Comparison of ENCODE assay signal across 4 worm cellular contexts in genomic region chrIV:9121545-9121944, ce11.
TF ChIP-seq lines count a peak whose summit lies in the region.

No protein-coding gene starts in this region.

TF ChIP-seq in whole organism, L1 larva, 84 proteins besides CTCF, POLR2A, EP300 and RAD21 (continued from another document and continues in another):
- TF ChIP-seq nhr-71 (tag; optimal IDR thresholded peaks at IDR 0.05; lab: Kevin White, UChicago), result peak; percentile 77
- TF ChIP-seq vab-15 (tag; optimal IDR thresholded peaks at IDR 0.05; lab: Kevin White, UChicago), result no peak
- no peak for TF ChIP-seq unc-86 (tag; optimal IDR thresholded peaks at IDR 0.05; lab: Kevin White, UChicago)
- TF ChIP-seq lsy-2 (tag; optimal IDR thresholded peaks at IDR 0.05; lab: Kevin White, UChicago), result peak; percentile 27 to 64
- TF ChIP-seq elt-2 (tag; optimal IDR thresholded peaks at IDR 0.05; lab: Kevin White, UChicago), result no peak
- no peak for TF ChIP-seq snpc-4 (tag; optimal IDR thresholded peaks at IDR 0.05; lab: Kevin White, UChicago)
- TF ChIP-seq lir-3 (tag; optimal IDR thresholded peaks at IDR 0.05; lab: Kevin White, UChicago; ENCODE audit: poor library complexity), result no peak
- TF ChIP-seq zag-1 (tag; optimal IDR thresholded peaks at IDR 0.05; lab: Kevin White, UChicago), result no peak
- TF ChIP-seq nhr-28 (tag; optimal IDR thresholded peaks at IDR 0.05; lab: Kevin White, UChicago), result no peak
- no peak for TF ChIP-seq sptf-1 (tag; optimal IDR thresholded peaks at IDR 0.05; lab: Kevin White, UChicago)
- no peak for TF ChIP-seq ceh-88 (GFP tag; IDR thresholded peaks at IDR 0.05; lab: Robert Waterston, UW)
- peak; percentile 37 for TF ChIP-seq xbp-1 (tag; optimal IDR thresholded peaks at IDR 0.05; lab: Kevin White, UChicago)
- TF ChIP-seq ceh-90 (tag; optimal IDR thresholded peaks at IDR 0.05; lab: Kevin White, UChicago), result no peak
- no peak for TF ChIP-seq sup-37 (GFP tag; optimal IDR thresholded peaks at IDR 0.05; lab: Kevin White, UChicago)
- peak; percentile 5 for TF ChIP-seq nhr-237 (tag; optimal IDR thresholded peaks at IDR 0.05; lab: Kevin White, UChicago)
- no peak for TF ChIP-seq F16B12.6 (tag; optimal IDR thresholded peaks at IDR 0.05; lab: Kevin White, UChicago)
- no peak for TF ChIP-seq aly-2 (tag; optimal IDR thresholded peaks at IDR 0.05; lab: Kevin White, UChicago)
- TF ChIP-seq mef-2 (tag; optimal IDR thresholded peaks at IDR 0.05; lab: Kevin White, UChicago), result no peak
- TF ChIP-seq fos-1 (tag; optimal IDR thresholded peaks at IDR 0.05; lab: Kevin White, UChicago), result peak; percentile 17
- TF ChIP-seq unc-130 (tag; optimal IDR thresholded peaks at IDR 0.05; lab: Kevin White, UChicago), result no peak
- peak; percentile 57 for TF ChIP-seq rnt-1 (tag; optimal IDR thresholded peaks at IDR 0.05; lab: Kevin White, UChicago)
- peak in 2 of 3 experiments; percentile 8 to 25 for TF ChIP-seq ceh-82 (tag; optimal IDR thresholded peaks at IDR 0.05; lab: Kevin White, UChicago)
- TF ChIP-seq lin-39 (tag; optimal IDR thresholded peaks at IDR 0.05; lab: Kevin White, UChicago), result no peak
- TF ChIP-seq pqm-1 (tag; optimal IDR thresholded peaks at IDR 0.05; lab: Kevin White, UChicago), result no peak
- TF ChIP-seq fkh-8 (tag; optimal IDR thresholded peaks at IDR 0.05; lab: Kevin White, UChicago), result no peak
- no peak for TF ChIP-seq fkh-4 (tag; optimal IDR thresholded peaks at IDR 0.05; lab: Kevin White, UChicago; ENCODE audit: borderline replicate concordance)
- peak; percentile 48 for TF ChIP-seq swsn-7 (tag; optimal IDR thresholded peaks at IDR 0.05; lab: Kevin White, UChicago)
- peak; percentile 72 for TF ChIP-seq mep-1 (tag; optimal IDR thresholded peaks at IDR 0.05; lab: Kevin White, UChicago)
- no peak for TF ChIP-seq irx-1 (tag; optimal IDR thresholded peaks at IDR 0.05; lab: Kevin White, UChicago)
- no peak for TF ChIP-seq nhr-12 (tag; optimal IDR thresholded peaks at IDR 0.05; lab: Kevin White, UChicago)
- no peak for TF ChIP-seq ces-1 (GFP tag; optimal IDR thresholded peaks at IDR 0.05; lab: Kevin White, UChicago)
- TF ChIP-seq Y116A8C.19 (tag; optimal IDR thresholded peaks at IDR 0.05; lab: Kevin White, UChicago; ENCODE audit: borderline replicate concordance), result no peak
- no peak for TF ChIP-seq mab-9 (GFP tag; IDR thresholded peaks at IDR 0.05; lab: Robert Waterston, UW)
- no peak for TF ChIP-seq alr-1 (tag; optimal IDR thresholded peaks at IDR 0.05; lab: Kevin White, UChicago; ENCODE audit: borderline replicate concordance)

TF ChIP-seq in whole organism, L2 larva, 48 proteins besides CTCF, POLR2A, EP300 and RAD21 (continued from another document):
- TF ChIP-seq blmp-1 (tag; optimal IDR thresholded peaks at IDR 0.05; lab: Kevin White, UChicago; ENCODE audit: insufficient read depth) (peak; percentile 48), nhr-25 (tag; optimal IDR thresholded peaks at IDR 0.05; lab: Kevin White, UChicago) (peak; percentile 49), alr-1 (tag; optimal IDR thresholded peaks at IDR 0.05; lab: Kevin White, UChicago) (no peak), nhr-129 (tag; optimal IDR thresholded peaks at IDR 0.05; lab: Kevin White, UChicago) (peak; percentile 77), fos-1 (tag; optimal IDR thresholded peaks at IDR 0.05; lab: Kevin White, UChicago) (peak; percentile 69)

TF ChIP-seq in whole organism, L3 larva, 47 proteins besides CTCF, POLR2A, EP300 and RAD21 (continued from another document):
- TF ChIP-seq unc-39 (tag; optimal IDR thresholded peaks at IDR 0.05; lab: Kevin White, UChicago) (no peak), nhr-11 (tag; optimal IDR thresholded peaks at IDR 0.05; lab: Kevin White, UChicago) (no peak), zag-1 (tag; optimal IDR thresholded peaks at IDR 0.05; lab: Kevin White, UChicago) (no peak), ZK546.5 (tag; optimal IDR thresholded peaks at IDR 0.05; lab: Kevin White, UChicago) (no peak), pqm-1 (tag; optimal IDR thresholded peaks at IDR 0.05; lab: Kevin White, UChicago) (no peak), fkh-2 (tag; optimal IDR thresholded peaks at IDR 0.05; lab: Kevin White, UChicago) (no peak), fkh-10 (GFP tag; optimal IDR thresholded peaks at IDR 0.05; lab: Kevin White, UChicago) (no peak), ceh-82 (tag; optimal IDR thresholded peaks at IDR 0.05; lab: Kevin White, UChicago) (no peak), ceh-28 (tag; optimal IDR thresholded peaks at IDR 0.05; lab: Kevin White, UChicago) (no peak), pha-4 (tag; optimal IDR thresholded peaks at IDR 0.05; lab: Kevin White, UChicago) (peak; percentile 4), elt-3 (tag; optimal IDR thresholded peaks at IDR 0.05; lab: Kevin White, UChicago) (peak in 1 of 3 experiments; percentile 29), nhr-12 (tag; optimal IDR thresholded peaks at IDR 0.05; lab: Kevin White, UChicago) (no peak), ama-1 (optimal IDR thresholded peaks at IDR 0.05; lab: Kevin White, UChicago) (no peak), lin-39 (tag; optimal IDR thresholded peaks at IDR 0.05; lab: Kevin White, UChicago) (no peak), nhr-237 (tag; optimal IDR thresholded peaks at IDR 0.05; lab: Kevin White, UChicago) (no peak), unc-62 (GFP tag; optimal IDR thresholded peaks at IDR 0.05; lab: Kevin White, UChicago) (no peak), elt-1 (tag; optimal IDR thresholded peaks at IDR 0.05; lab: Kevin White, UChicago) (no peak), egl-27 (tag; optimal IDR thresholded peaks at IDR 0.05; lab: Kevin White, UChicago) (no peak), mml-1 (tag; optimal IDR thresholded peaks at IDR 0.05; lab: Kevin White, UChicago) (no peak), lsy-12 (tag; optimal IDR thresholded peaks at IDR 0.05; lab: Kevin White, UChicago) (no peak), daf-12 (tag; optimal IDR thresholded peaks at IDR 0.05; lab: Kevin White, UChicago) (no peak), nhr-28 (tag; optimal IDR thresholded peaks at IDR 0.05; lab: Kevin White, UChicago) (no peak), ceh-9 (tag; optimal IDR thresholded peaks at IDR 0.05; lab: Kevin White, UChicago) (no peak), fos-1 (tag; optimal IDR thresholded peaks at IDR 0.05; lab: Kevin White, UChicago) (no peak), egl-5 (tag; optimal IDR thresholded peaks at IDR 0.05; lab: Kevin White, UChicago) (peak; percentile 9), hmg-11 (tag; optimal IDR thresholded peaks at IDR 0.05; lab: Kevin White, UChicago) (peak; percentile 31), sea-2 (GFP tag; optimal IDR thresholded peaks at IDR 0.05; lab: Kevin White, UChicago) (no peak), ceh-16 (tag; optimal IDR thresholded peaks at IDR 0.05; lab: Kevin White, UChicago) (no peak), ztf-11 (tag; optimal IDR thresholded peaks at IDR 0.05; lab: Kevin White, UChicago) (no peak), jun-1 (tag; optimal IDR thresholded peaks at IDR 0.05; lab: Kevin White, UChicago) (peak; percentile 36), nfya-1 (tag; optimal IDR thresholded peaks at IDR 0.05; lab: Kevin White, UChicago; ENCODE audit: insufficient read depth) (peak; percentile 46), mdl-1 (tag; optimal IDR thresholded peaks at IDR 0.05; lab: Kevin White, UChicago) (peak; percentile 42), skn-1 (tag; optimal IDR thresholded peaks at IDR 0.05; lab: Kevin White, UChicago) (no peak)

TF ChIP-seq in whole organism, L4 larva, 104 proteins besides CTCF, POLR2A, EP300 and RAD21 (continued from another document):
- TF ChIP-seq nhr-237 (tag; optimal IDR thresholded peaks at IDR 0.05; lab: Kevin White, UChicago) (no peak), hmg-1.1 (GFP tag; IDR thresholded peaks at IDR 0.05; lab: Robert Waterston, UW) (0 out of 2 replicates have a peak, but pooled peaks have one; percentile 41), gei-8 (GFP tag; optimal IDR thresholded peaks at IDR 0.05; lab: Kevin White, UChicago) (no peak), F37D6.2 (tag; optimal IDR thresholded peaks at IDR 0.05; lab: Kevin White, UChicago) (no peak), mxl-3 (GFP tag; optimal IDR thresholded peaks at IDR 0.05; lab: Kevin White, UChicago) (peak; percentile 67), lsy-2 (tag; optimal IDR thresholded peaks at IDR 0.05; lab: Kevin White, UChicago) (no peak), snpc-4 (tag; optimal IDR thresholded peaks at IDR 0.05; lab: Kevin White, UChicago) (no peak), unc-130 (GFP tag; optimal IDR thresholded peaks at IDR 0.05; lab: Kevin White, UChicago) (no peak), lin-39 (tag; optimal IDR thresholded peaks at IDR 0.05; lab: Kevin White, UChicago) (no peak), nhr-25 (tag; optimal IDR thresholded peaks at IDR 0.05; lab: Kevin White, UChicago; ENCODE audit: borderline replicate concordance, insufficient read depth) (peak; percentile 51), pqm-1 (tag; optimal IDR thresholded peaks at IDR 0.05; lab: Kevin White, UChicago) (no peak), mep-1 (tag; optimal IDR thresholded peaks at IDR 0.05; lab: Kevin White, UChicago) (peak; percentile 58), ztf-11 (tag; optimal IDR thresholded peaks at IDR 0.05; lab: Kevin White, UChicago) (no peak), mdt-29 (GFP tag; IDR thresholded peaks at IDR 0.05; lab: Robert Waterston, UW) (no peak), hlh-30 (tag; optimal IDR thresholded peaks at IDR 0.05; lab: Kevin White, UChicago; ENCODE audit: insufficient read depth) (peak; percentile 72), zip-2 (tag; optimal IDR thresholded peaks at IDR 0.05; lab: Kevin White, UChicago) (no peak), lim-7 (GFP tag; IDR thresholded peaks at IDR 0.05; lab: Robert Waterston, UW) (no peak), dmd-6 (GFP tag; IDR thresholded peaks at IDR 0.05; lab: Robert Waterston, UW) (no peak), nhr-28 (tag; optimal IDR thresholded peaks at IDR 0.05; lab: Kevin White, UChicago) (peak; percentile 74), hlh-11 (tag; optimal IDR thresholded peaks at IDR 0.05; lab: Kevin White, UChicago) (peak; percentile 56), madf-9 (GFP tag; conservative IDR thresholded peaks at IDR 0.05; lab: Robert Waterston, UW) (no peak), attf-4 (tag; optimal IDR thresholded peaks at IDR 0.05; lab: Kevin White, UChicago) (no peak), D1046.2 (GFP tag; IDR thresholded peaks at IDR 0.05; lab: Robert Waterston, UW) (no peak), nhr-76 (tag; optimal IDR thresholded peaks at IDR 0.05; lab: Kevin White, UChicago) (no peak), arid-1 (GFP tag; conservative IDR thresholded peaks at IDR 0.05; lab: Robert Waterston, UW) (no peak), ceh-82 (tag; optimal IDR thresholded peaks at IDR 0.05; lab: Kevin White, UChicago) (no peak), F44E2.7 (GFP tag; IDR thresholded peaks at IDR 0.05; lab: Robert Waterston, UW) (no peak), pha-4 (GFP tag; IDR thresholded peaks at IDR 0.05; lab: Robert Waterston, UW) (no peak), pha-4 (tag; optimal IDR thresholded peaks at IDR 0.05; lab: Kevin White, UChicago) (no peak), ceh-32 (tag; optimal IDR thresholded peaks at IDR 0.05; lab: Kevin White, UChicago; ENCODE audit: poor library complexity) (no peak)
